Fruit fly (Drosophila melanogaster) whole organism, embryonic: ENCODE data around the gene pps.

Experiments used
- Asciz ChIP-seq: fragments of 200-800 bp; sonication (Bioruptor generic); optimal IDR thresholded peaks from 2 replicates; lab custom pipeline; 2017; ENCODE audit warnings: missing biosample characterization, mild to moderate bottlenecking, missing genetic modification characterization, missing genetic modification reagents
- Atf-2 ChIP-seq: fragments of 200-800 bp; sonication (Bioruptor generic); optimal IDR thresholded peaks from 2 replicates; lab custom pipeline; 2016; ENCODE audit warnings: missing biosample characterization, missing genetic modification characterization
- BEAF-32 ChIP-seq: fragments of 200-800 bp; sonication (Bioruptor generic); optimal IDR thresholded peaks from 3 replicates; lab custom pipeline; 2017; ENCODE audit warnings: missing biosample characterization, missing genetic modification characterization, mild to moderate bottlenecking, moderate library complexity, missing genetic modification reagents
- Blimp-1 ChIP-seq: fragments of 200-800 bp; sonication (Bioruptor generic); optimal IDR thresholded peaks from 3 replicates; lab custom pipeline; 2018; ENCODE audit warnings: missing biosample characterization, missing genetic modification characterization, mild to moderate bottlenecking, moderate library complexity, missing genetic modification reagents
- BtbVII ChIP-seq: fragments of 200-800 bp; sonication (Bioruptor generic); optimal IDR thresholded peaks from 3 replicates; lab custom pipeline; 2017; ENCODE audit warnings: missing biosample characterization, mild to moderate bottlenecking, missing genetic modification characterization
- Bteb2 ChIP-seq: fragments of 200-800 bp; sonication (Bioruptor generic); optimal IDR thresholded peaks from 2 replicates; lab custom pipeline; 2016; ENCODE audit warnings: missing biosample characterization, missing genetic modification characterization
- CG10543 ChIP-seq: fragments of 200-800 bp; sonication (Bioruptor generic); optimal IDR thresholded peaks from 3 replicates; lab custom pipeline; 2017; ENCODE audit warnings: missing biosample characterization, mild to moderate bottlenecking, missing genetic modification characterization, moderate library complexity
- CG11504 ChIP-seq: fragments of 200-800 bp; sonication (Bioruptor generic); optimal IDR thresholded peaks from 3 replicates; lab custom pipeline; 2019; ENCODE audit warnings: missing biosample characterization, mild to moderate bottlenecking, missing genetic modification characterization, moderate library complexity
- CG11696 ChIP-seq: fragments of 200-800 bp; sonication (Bioruptor generic); IDR thresholded peaks from 2 replicates; pipeline ENCODE4 v1.3.6; 2022; ENCODE audit warnings: missing biosample characterization, missing genetic modification characterization
- CG11723 ChIP-seq: fragments of 200-800 bp; sonication (Bioruptor generic); optimal IDR thresholded peaks from 2 replicates; lab custom pipeline; 2017; ENCODE audit warnings: missing biosample characterization, mild to moderate bottlenecking, missing genetic modification characterization
- CG14860 ChIP-seq: fragments of 200-800 bp; sonication (Bioruptor generic); IDR thresholded peaks from 3 replicates; pipeline ENCODE4 v1.3.6; 2022; ENCODE audit warnings: missing biosample characterization, missing genetic modification characterization; ENCODE audit not compliant: partially characterized antibody
- CG14965 ChIP-seq: fragments of 200-800 bp; sonication (Bioruptor generic); optimal IDR thresholded peaks from 2 replicates; lab custom pipeline; 2016; ENCODE audit warnings: missing biosample characterization, missing genetic modification characterization, borderline replicate concordance
- CG16863 ChIP-seq: fragments of 200-800 bp; sonication (Bioruptor generic); optimal IDR thresholded peaks from 3 replicates; lab custom pipeline; 2016; ENCODE audit warnings: missing biosample characterization, missing genetic modification characterization
- CG17385 ChIP-seq: fragments of 200-800 bp; sonication (Bioruptor generic); optimal IDR thresholded peaks from 3 replicates; lab custom pipeline; 2018; ENCODE audit warnings: missing biosample characterization, mild to moderate bottlenecking, missing genetic modification characterization
- CG18262 ChIP-seq: fragments of 200-800 bp; optimal IDR thresholded peaks from 3 replicates; lab custom pipeline; 2019; ENCODE audit warnings: missing biosample characterization, mild to moderate bottlenecking, missing genetic modification characterization, moderate library complexity
- CG2116 ChIP-seq: fragments of 200-800 bp; sonication (Bioruptor generic); optimal IDR thresholded peaks from 3 replicates; lab custom pipeline; 2018; ENCODE audit warnings: missing biosample characterization, mild to moderate bottlenecking, missing genetic modification characterization
- CG31365 ChIP-seq: fragments of 200-800 bp; sonication (Bioruptor generic); optimal IDR thresholded peaks from 2 replicates; lab custom pipeline; 2018; ENCODE audit warnings: missing biosample characterization, mild to moderate bottlenecking, missing genetic modification characterization
- CG32532 ChIP-seq: fragments of 200-800 bp; sonication (Bioruptor generic); IDR thresholded peaks from 2 replicates; pipeline ENCODE4 v1.3.6; 2022; ENCODE audit warnings: missing biosample characterization, missing genetic modification characterization
- CG5953 ChIP-seq: fragments of 200-800 bp; sonication (Bioruptor generic); IDR thresholded peaks from 2 replicates; pipeline ENCODE4 v1.3.6; 2022; ENCODE audit warnings: missing biosample characterization, missing genetic modification characterization
- CG6254 ChIP-seq: fragments of 200-800 bp; sonication (Bioruptor generic); optimal IDR thresholded peaks from 3 replicates; lab custom pipeline; 2017; ENCODE audit warnings: mild to moderate bottlenecking, missing biosample characterization, missing genetic modification reagents, missing genetic modification characterization
- CG7372 ChIP-seq: fragments of 200-800 bp; sonication (Bioruptor generic); IDR thresholded peaks from 2 replicates; pipeline ENCODE4 v1.3.6; 2022; ENCODE audit warnings: missing biosample characterization, missing genetic modification characterization
- CG7556 ChIP-seq: fragments of 200-800 bp; sonication (Bioruptor generic); optimal IDR thresholded peaks from 2 replicates; lab custom pipeline; 2017; ENCODE audit warnings: missing biosample characterization, mild to moderate bottlenecking, missing genetic modification characterization
- CG7928 ChIP-seq: fragments of 200-800 bp; sonication (Bioruptor generic); optimal IDR thresholded peaks from 2 replicates; lab custom pipeline; 2017; ENCODE audit warnings: missing biosample characterization, mild to moderate bottlenecking, missing genetic modification characterization
- CG8290 ChIP-seq, 3 experiments: fragments of 200-800 bp; sonication (Bioruptor generic); optimal IDR thresholded peaks; 2 replicates each; lab custom pipeline; 2016 to 2019; ENCODE audit warnings: missing biosample characterization in 3 of 3, missing genetic modification characterization in 3 of 3, mild to moderate bottlenecking in 2 of 3, moderate library complexity in 1 of 3
- CG8944 ChIP-seq: fragments of 200-800 bp; sonication (Bioruptor generic); optimal IDR thresholded peaks from 3 replicates; lab custom pipeline; 2016; ENCODE audit warnings: missing biosample characterization, missing genetic modification characterization
- CkIIα-i1 ChIP-seq: fragments of 200-800 bp; sonication (Bioruptor generic); IDR thresholded peaks from 2 replicates; pipeline ENCODE4 v1.3.6; 2022; ENCODE audit warnings: missing biosample characterization, missing genetic modification characterization
- Fer1 ChIP-seq: fragments of 200-800 bp; sonication (Bioruptor generic); optimal IDR thresholded peaks from 2 replicates; lab custom pipeline; 2017; ENCODE audit warnings: missing biosample characterization, mild to moderate bottlenecking, missing genetic modification characterization
- Nf-YC ChIP-seq: fragments of 200-800 bp; optimal IDR thresholded peaks from 3 replicates; lab custom pipeline; 2019; ENCODE audit warnings: missing biosample characterization, mild to moderate bottlenecking, missing genetic modification characterization, moderate library complexity
- Oaz ChIP-seq: fragments of 200-800 bp; sonication (Bioruptor generic); IDR thresholded peaks from 2 replicates; pipeline ENCODE4 v1.3.6; 2022; ENCODE audit warnings: missing biosample characterization, missing genetic modification characterization
- abd-A ChIP-seq: fragments of 200-800 bp; sonication (Bioruptor generic); optimal IDR thresholded peaks from 3 replicates; lab custom pipeline; 2019; ENCODE audit warnings: missing biosample characterization, mild to moderate bottlenecking, missing genetic modification characterization, moderate library complexity
- br ChIP-seq: fragments of >200 bp; optimal IDR thresholded peaks from 2 replicates; lab custom pipeline; 2017
- ci ChIP-seq: fragments of 200-800 bp; sonication (Bioruptor generic); IDR thresholded peaks from 3 replicates; pipeline ENCODE4 v1.3.6; 2022; ENCODE audit warnings: missing biosample characterization, missing genetic modification characterization
- corto ChIP-seq: fragments of 200-800 bp; sonication (Bioruptor generic); optimal IDR thresholded peaks from 2 replicates; lab custom pipeline; 2016; ENCODE audit warnings: missing biosample characterization, mild to moderate bottlenecking, missing genetic modification characterization, moderate library complexity
- crol ChIP-seq: fragments of 200-800 bp; sonication (Bioruptor generic); IDR thresholded peaks from 2 replicates; pipeline ENCODE4 v1.3.6; 2022; ENCODE audit warnings: missing biosample characterization, missing genetic modification characterization
- crp ChIP-seq, 2 experiments: fragments of 200-800 bp; sonication (Bioruptor generic); optimal IDR thresholded peaks; 2 replicates in 1 of 2; 3 replicates in 1 of 2; lab custom pipeline; 2017; ENCODE audit warnings: missing biosample characterization in 2 of 2, missing genetic modification characterization in 2 of 2, mild to moderate bottlenecking in 1 of 2, moderate library complexity in 1 of 2
- fd102C ChIP-seq: fragments of 200-800 bp; sonication (Bioruptor generic); optimal IDR thresholded peaks from 2 replicates; lab custom pipeline; 2018; ENCODE audit warnings: missing biosample characterization, mild to moderate bottlenecking, missing genetic modification characterization, moderate library complexity
- knrl ChIP-seq: fragments of 200-800 bp; sonication (Bioruptor generic); IDR thresholded peaks from 3 replicates; pipeline ENCODE4 v1.3.6; 2022; ENCODE audit warnings: missing biosample characterization, missing genetic modification characterization; ENCODE audit not compliant: partially characterized antibody
- nerfin-1 ChIP-seq: fragments of 200-800 bp; sonication (Bioruptor generic); optimal IDR thresholded peaks from 3 replicates; lab custom pipeline; 2019; ENCODE audit warnings: missing biosample characterization, mild to moderate bottlenecking, missing genetic modification characterization, moderate library complexity
- nmo ChIP-seq: fragments of 200-800 bp; sonication (Bioruptor generic); optimal IDR thresholded peaks from 2 replicates; lab custom pipeline; 2018; ENCODE audit warnings: missing biosample characterization, mild to moderate bottlenecking, missing genetic modification characterization, moderate library complexity
- onecut ChIP-seq: fragments of 200-800 bp; sonication (Bioruptor generic); IDR thresholded peaks from 2 replicates; pipeline ENCODE4 v1.3.6; 2022; ENCODE audit warnings: missing biosample characterization, missing genetic modification characterization
- phol ChIP-seq: fragments of 200-800 bp; sonication (Bioruptor generic); optimal IDR thresholded peaks from 3 replicates; lab custom pipeline; 2018; ENCODE audit warnings: missing biosample characterization, mild to moderate bottlenecking, missing genetic modification characterization, moderate library complexity
- pita ChIP-seq: fragments of 200-800 bp; sonication (Bioruptor generic); optimal IDR thresholded peaks from 2 replicates; lab custom pipeline; 2017; ENCODE audit warnings: missing biosample characterization, mild to moderate bottlenecking, missing genetic modification characterization
- salm ChIP-seq: fragments of 200-800 bp; sonication (Bioruptor generic); optimal IDR thresholded peaks from 2 replicates; lab custom pipeline; 2018; ENCODE audit warnings: missing biosample characterization, mild to moderate bottlenecking, missing genetic modification characterization
- scrt ChIP-seq: fragments of 200-800 bp; sonication (Bioruptor generic); optimal IDR thresholded peaks from 2 replicates; lab custom pipeline; 2018; ENCODE audit warnings: missing biosample characterization, mild to moderate bottlenecking, missing genetic modification characterization, moderate library complexity
- sim ChIP-seq: fragments of 200-800 bp; sonication (Bioruptor generic); IDR thresholded peaks from 2 replicates; pipeline ENCODE4 v1.3.6; 2022; ENCODE audit warnings: missing biosample characterization, missing genetic modification characterization
- sima ChIP-seq: fragments of 200-800 bp; sonication (Bioruptor generic); optimal IDR thresholded peaks from 2 replicates; lab custom pipeline; 2016; ENCODE audit warnings: missing biosample characterization, missing genetic modification characterization
- sisA ChIP-seq: fragments of 200-800 bp; sonication (Bioruptor generic); IDR thresholded peaks from 2 replicates; pipeline ENCODE4 v1.3.6; 2022; ENCODE audit warnings: missing biosample characterization, missing genetic modification characterization
- stc ChIP-seq: fragments of 200-800 bp; sonication (Bioruptor generic); IDR thresholded peaks from 2 replicates; pipeline ENCODE4 v1.3.6; 2022; ENCODE audit warnings: missing biosample characterization, missing genetic modification characterization
- wdn ChIP-seq: fragments of 200-800 bp; sonication (Bioruptor generic); IDR thresholded peaks from 2 replicates; pipeline ENCODE4 v1.3.6; 2022; ENCODE audit warnings: missing biosample characterization, missing genetic modification characterization
- yki ChIP-seq: fragments of >200 bp; optimal IDR thresholded peaks from 3 replicates; lab custom pipeline; 2018

The pps gene

dm6 chr3R:12402935-12403334, 10.7 kb upstream of the pps start (continued):
- TF ChIP-seq pita (GFP tag; lab: Kevin White, UChicago) (no peak), CG6254 (GFP tag; lab: Kevin White, UChicago) (peak; percentile 98), CG2116 (peak; percentile 91), crol (GFP tag; lab: Robert Waterston, UW) (peak; percentile 47; the same call in 1 of the 2 replicates), CG7372 (peak; percentile 97), br (no peak), BEAF-32 (GFP tag; lab: Kevin White, UChicago) (peak; percentile 46), Blimp-1 (GFP tag; lab: Kevin White, UChicago) (peak; percentile 97), CG14965 (GFP tag; lab: Kevin White, UChicago) (peak; percentile 89), CG18262 (peak; percentile 99), Asciz (GFP tag; lab: Kevin White, UChicago) (peak; percentile 98), CG14860 (no peak), CG7928 (GFP tag; lab: Kevin White, UChicago) (peak; percentile 88), CG11504 (tag; lab: Kevin White, UChicago) (peak; percentile 97), Atf-2 (GFP tag; lab: Kevin White, UChicago) (peak; percentile 90), CG16863 (peak; percentile 93), CG31365 (peak; percentile 90), nmo (GFP tag; lab: Kevin White, UChicago) (peak; percentile 99), Oaz (GFP tag; lab: Robert Waterston, UW) (peak; percentile 92), CG5953 (GFP tag; lab: Robert Waterston, UW) (peak; percentile 94), phol (peak; percentile 99), CG17385 (GFP tag; lab: Kevin White, UChicago) (peak; percentile 96), abd-A (tag; lab: Kevin White, UChicago) (no peak), CG8290 (GFP tag; optimal IDR thresholded peaks at IDR 0.05; lab: Kevin White, UChicago) (peak; percentile 96), CG8290 (tag; optimal IDR thresholded peaks at IDR 0.05; lab: Kevin White, UChicago) (peak; percentile 95 to 97), CkIIα-i1 (GFP tag; lab: Robert Waterston, UW) (peak; percentile 71; the same call in 1 of the 2 replicates), ci (peak; percentile 99), salm (tag; lab: Kevin White, UChicago) (peak; percentile 98), stc (peak; percentile 97), BtbVII (GFP tag; lab: Kevin White, UChicago) (peak; percentile 100), nerfin-1 (tag; lab: Kevin White, UChicago) (peak; percentile 98), CG11696 (GFP tag; lab: Robert Waterston, UW) (peak; percentile 95), scrt (GFP tag; lab: Kevin White, UChicago) (peak; percentile 99), fd102C (GFP tag; lab: Kevin White, UChicago) (peak; percentile 92), sisA (GFP tag; lab: Robert Waterston, UW) (peak; percentile 89), CG11723 (GFP tag; lab: Kevin White, UChicago) (peak; percentile 94), Nf-YC (tag; lab: Kevin White, UChicago) (peak; percentile 92), wdn (GFP tag; lab: Robert Waterston, UW) (peak; percentile 93), CG8944 (GFP tag; lab: Kevin White, UChicago) (peak; percentile 87), Fer1 (GFP tag; lab: Kevin White, UChicago) (peak; percentile 98), onecut (peak; percentile 97), sim (GFP tag; lab: Robert Waterston, UW) (peak; percentile 98), CG32532 (GFP tag; lab: Robert Waterston, UW) (peak; percentile 96), crp (GFP tag; optimal IDR thresholded peaks at IDR 0.05; lab: Kevin White, UChicago) (peak in 1 of 2 experiments; percentile 67), yki (lab: Kevin White, UChicago) (no peak), knrl (0 out of 3 replicates have a peak, but pooled peaks have one; percentile 19), Bteb2 (GFP tag; lab: Kevin White, UChicago) (peak; percentile 96), CG7556 (GFP tag; lab: Kevin White, UChicago) (peak; percentile 95), CG10543 (GFP tag; lab: Kevin White, UChicago) (peak; percentile 100), corto (GFP tag; lab: Kevin White, UChicago) (peak; percentile 82), sima (GFP tag; lab: Kevin White, UChicago) (peak; percentile 91)
